Worm (Caenorhabditis elegans): Measurements from ENCODE around the gene sgcb-1.

DNA sequence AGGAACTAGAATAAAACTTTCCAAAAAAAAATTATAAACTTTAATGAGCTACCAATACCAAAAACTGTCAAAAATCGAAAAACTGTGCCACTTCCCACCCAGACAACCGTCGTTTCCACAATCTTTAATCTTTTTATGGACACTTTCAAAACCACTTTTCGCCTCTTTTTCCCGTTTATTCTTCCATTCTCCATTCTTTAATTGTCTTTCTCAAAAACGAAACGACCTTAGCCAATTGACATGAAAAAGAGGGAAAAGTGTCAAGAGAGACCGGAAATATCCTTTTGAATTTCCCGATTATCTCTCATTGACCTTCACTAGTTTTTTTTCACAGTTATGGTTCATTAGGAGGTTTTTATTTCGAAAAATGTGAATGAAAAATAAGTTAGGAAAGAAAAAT is 45.4 kb downstream of the sgcb-1 start:
- TF ChIP-seq pha-4 (tag; optimal IDR thresholded peaks at IDR 0.05) = no peak
- TF ChIP-seq ztf-11 (tag; optimal IDR thresholded peaks at IDR 0.05) = no peak
- TF ChIP-seq nhr-76 (tag; optimal IDR thresholded peaks at IDR 0.05) = no peak
- no peak for TF ChIP-seq ceh-39 (tag; optimal IDR thresholded peaks at IDR 0.05)
